Worm (Caenorhabditis elegans): ENCODE measurements around the gene srbc-3.

The srbc-3 gene

DNA sequence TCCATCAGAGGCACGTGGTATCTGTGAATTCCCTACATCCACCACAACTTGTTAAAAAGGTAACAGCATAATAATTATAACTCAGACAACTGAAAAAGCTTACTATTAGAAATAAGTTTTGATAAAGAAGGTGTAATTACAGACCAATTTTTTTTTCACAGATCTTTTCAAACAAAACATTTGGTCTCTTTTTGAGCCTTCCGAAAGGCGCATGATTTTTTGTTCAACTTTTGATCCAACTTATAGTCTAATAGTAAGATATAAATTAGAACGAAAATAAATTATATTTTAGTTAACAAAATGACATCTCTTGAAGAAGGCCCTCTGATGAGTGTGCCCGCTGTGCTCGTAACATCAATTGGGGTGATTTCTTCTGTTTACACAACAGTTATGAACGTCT, at the start of gene srbc-3:
TSS of gene srbc-3 (plus strand) at position 301 of the 400 bp plus-strand sequence.
- no peak for TF ChIP-seq F23B12.7 (tag; optimal IDR thresholded peaks at IDR 0.05; ENCODE audit: insufficient read depth)
- no peak for TF ChIP-seq Y67H2A.10 (GFP tag; conservative IDR thresholded peaks at IDR 0.05)
- no peak for TF ChIP-seq zfh-2 (GFP tag; conservative IDR thresholded peaks at IDR 0.05)
- TF ChIP-seq ztf-26 (tag; optimal IDR thresholded peaks at IDR 0.05): no peak
- TF ChIP-seq snpc-3.4 (tag; optimal IDR thresholded peaks at IDR 0.05): no peak
- TF ChIP-seq ccch-3 (GFP tag; optimal IDR thresholded peaks at IDR 0.05): no peak

DNA sequence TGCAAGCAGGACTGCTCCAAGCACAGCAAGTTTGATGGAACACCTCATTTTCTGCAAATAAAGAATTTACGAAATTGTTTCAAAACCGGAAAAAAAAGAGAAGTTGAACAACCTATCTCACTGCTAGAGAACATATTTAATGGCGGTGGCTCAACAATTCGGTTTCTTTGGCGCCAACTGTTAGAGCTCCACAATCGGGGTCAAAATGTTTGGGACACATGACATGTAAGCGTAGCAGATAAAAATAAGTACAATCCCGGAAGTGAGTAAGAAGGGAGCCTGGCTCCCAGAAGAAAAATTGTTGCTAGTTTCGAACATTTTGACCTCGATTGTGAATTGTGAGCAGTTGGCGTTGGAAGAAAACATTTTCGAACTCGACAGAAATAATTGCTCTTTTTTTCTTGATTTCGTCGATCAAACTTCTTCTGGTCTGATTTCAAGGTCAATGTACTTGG, 49.1 kb upstream of the srbc-3 start, which contains the start of gene T28A11.16:
TSS of gene T28A11.16 (minus strand) at position 51 of the 455 bp plus-strand sequence.
- TF ChIP-seq cebp-1 (GFP tag; IDR thresholded peaks at IDR 0.05) (no peak), cebp-1 (tag; optimal IDR thresholded peaks at IDR 0.05) (no peak), aptf-3 (GFP tag; IDR thresholded peaks at IDR 0.05) (no peak), ZK185.1 (tag; optimal IDR thresholded peaks at IDR 0.05; ENCODE audit: poor library complexity, severe bottlenecking) (no peak), hrde-1 (tag; optimal IDR thresholded peaks at IDR 0.05; ENCODE audit: borderline replicate concordance) (no peak), F22D6.2 (tag; optimal IDR thresholded peaks at IDR 0.05) (no peak), tlf-1 (GFP tag; optimal IDR thresholded peaks at IDR 0.05) (no peak), pha-4 (tag; optimal IDR thresholded peaks at IDR 0.05) (no peak)

DNA sequence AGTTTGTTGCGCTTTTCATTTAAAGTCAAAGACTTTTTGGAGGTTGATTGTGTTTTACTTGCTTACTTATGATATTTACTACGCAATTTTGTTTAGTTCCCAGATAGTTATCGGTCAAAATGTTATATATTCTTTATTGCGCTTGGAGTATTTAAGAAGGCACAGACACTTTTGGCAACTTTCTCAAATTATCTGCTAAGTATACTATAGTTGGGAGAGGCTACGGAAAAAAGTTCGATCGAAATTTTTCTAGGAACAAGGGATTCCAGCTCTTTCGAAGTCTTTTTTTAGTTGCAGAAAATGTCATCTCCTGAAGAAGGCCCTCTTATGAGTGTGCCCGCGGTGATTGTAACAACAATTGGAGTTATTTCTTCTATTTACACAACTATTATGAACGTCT, 48.2 kb upstream of the srbc-3 start, which contains the start of gene srbc-5:
TSS of gene srbc-5 (plus strand) at position 301 of the 400 bp plus-strand sequence.
- TF ChIP-seq egl-44 (GFP tag; IDR thresholded peaks at IDR 0.05) (no peak), madf-3 (GFP tag; IDR thresholded peaks at IDR 0.05) (no peak), sptf-2 (GFP tag; optimal IDR thresholded peaks at IDR 0.05) (no peak), attf-6 (GFP tag; IDR thresholded peaks at IDR 0.05) (no peak), C06A6.2 (GFP tag; conservative IDR thresholded peaks at IDR 0.05) (no peak), hsf-1 (GFP tag; IDR thresholded peaks at IDR 0.05) (no peak)

ce11 chrV:3266189-3266588, 42.1 kb upstream of the srbc-3 start, which contains the start of gene T28A11.17:
Gene T28A11.17 (minus strand): TSS chrV:3266289.
- TF ChIP-seq ztf-18 (tag; optimal IDR thresholded peaks at IDR 0.05) (no peak), madf-6 (GFP tag; IDR thresholded peaks at IDR 0.05) (no peak), pbrm-1 (GFP tag; IDR thresholded peaks at IDR 0.05) (no peak), F57A8.1 (GFP tag; optimal IDR thresholded peaks at IDR 0.05) (no peak), ceh-100 (GFP tag; IDR thresholded peaks at IDR 0.05) (no peak), efl-1 (GFP tag; optimal IDR thresholded peaks at IDR 0.05) (no peak), ceh-40 (GFP tag; IDR thresholded peaks at IDR 0.05) (no peak), egl-44 (GFP tag; IDR thresholded peaks at IDR 0.05) (no peak), snpc-3.4 (tag; optimal IDR thresholded peaks at IDR 0.05) (no peak), unc-62 (GFP tag; optimal IDR thresholded peaks at IDR 0.05) (no peak)

- TF ChIP-seq madf-8 (GFP tag; conservative IDR thresholded peaks at IDR 0.05) (no peak), dox-1 (GFP tag; IDR thresholded peaks at IDR 0.05) (no peak), attf-5 (GFP tag; optimal IDR thresholded peaks at IDR 0.05) (no peak), chd-7 (tag; optimal IDR thresholded peaks at IDR 0.05) (no peak), efl-1 (GFP tag; optimal IDR thresholded peaks at IDR 0.05) (no peak), lin-26 (GFP tag; IDR thresholded peaks at IDR 0.05) (no peak), bed-2 (GFP tag; IDR thresholded peaks at IDR 0.05) (no peak), pbrm-1 (GFP tag; IDR thresholded peaks at IDR 0.05) (no peak), nhr-120 (GFP tag; IDR thresholded peaks at IDR 0.05) (no peak)
Observed at ce11 chrV:3267950-3268349, 40.3 kb upstream of the srbc-3 start, which contains the start of gene T28A11.18. Gene T28A11.18 (minus strand): TSS chrV:3268050.
